Fruit fly (Drosophila melanogaster) ovary, adult (tissue): ENCODE data around the gene HemK2.

ENCODE experiments used
- CG17801 ChIP-seq: fragments of 200-800 bp; optimal IDR thresholded peaks from 2 replicates; lab custom pipeline; 2019; ENCODE audit warnings: missing biosample characterization, mild to moderate bottlenecking, missing genetic modification characterization, moderate library complexity; ENCODE audit not compliant: partially characterized antibody

Gene HemK2

DNA sequence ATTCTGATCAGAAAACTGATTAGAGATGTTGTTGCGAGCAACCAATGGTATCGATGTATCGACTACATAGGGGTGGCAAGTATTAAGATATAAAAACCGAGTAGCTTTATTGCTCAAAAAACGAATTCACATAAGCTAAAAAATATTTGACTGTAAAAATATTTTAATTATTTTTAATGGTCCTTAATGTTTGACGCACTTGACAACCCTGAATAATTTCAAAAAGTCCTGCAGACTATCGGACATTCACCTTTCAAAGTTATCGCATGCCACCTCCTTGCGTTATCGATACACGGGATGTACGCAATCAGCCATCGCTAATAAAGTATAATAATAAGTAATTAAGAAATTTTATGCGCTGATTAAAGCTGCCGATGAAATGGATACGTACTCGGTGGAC, at the start of gene HemK2, which contains the start of the genes Snapin and Tnpo-SR:
Gene HemK2 (minus strand): TSS at position 24 of the 400 bp plus-strand sequence.
Gene Snapin (minus strand): TSS at position 24 of the 400 bp plus-strand sequence.
Gene Tnpo-SR (plus strand): TSS at position 271 of the 400 bp plus-strand sequence.
- TF ChIP-seq CG17801 (GFP tag; lab: Kevin White, UChicago) = peak; percentile 92

DNA sequence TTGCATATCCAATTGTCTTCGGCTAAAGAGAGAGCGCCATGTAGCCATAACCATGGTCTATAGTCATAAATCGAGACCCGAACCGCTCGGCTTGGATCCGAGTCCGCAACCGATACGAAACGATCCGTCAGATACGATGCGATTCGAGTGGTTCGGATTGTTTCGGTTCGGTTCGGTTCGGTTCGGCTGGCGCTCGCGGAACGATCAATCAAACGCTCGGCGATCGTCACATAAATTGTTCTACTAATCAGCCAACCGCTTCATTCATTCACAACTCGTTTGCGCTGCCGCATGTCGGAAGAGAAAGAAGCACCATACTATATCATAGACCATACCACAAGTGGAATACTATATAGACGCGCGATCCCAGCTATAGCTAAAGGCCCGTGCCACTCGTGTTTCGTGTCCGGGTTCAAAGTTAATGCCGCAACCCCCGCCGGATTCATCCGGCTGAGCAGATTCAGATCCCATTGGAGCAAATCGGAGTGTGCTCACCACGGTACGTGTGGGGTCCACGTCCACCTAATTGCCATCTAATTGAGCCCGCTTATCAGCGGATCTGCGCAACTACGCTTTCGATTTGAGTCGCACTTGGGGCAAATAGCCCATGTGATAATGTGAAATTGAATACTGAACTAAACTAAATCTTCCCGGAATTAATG, 48.7 kb upstream of the HemK2 start:
- TF ChIP-seq CG17801 (GFP tag; lab: Kevin White, UChicago) = no peak

DNA sequence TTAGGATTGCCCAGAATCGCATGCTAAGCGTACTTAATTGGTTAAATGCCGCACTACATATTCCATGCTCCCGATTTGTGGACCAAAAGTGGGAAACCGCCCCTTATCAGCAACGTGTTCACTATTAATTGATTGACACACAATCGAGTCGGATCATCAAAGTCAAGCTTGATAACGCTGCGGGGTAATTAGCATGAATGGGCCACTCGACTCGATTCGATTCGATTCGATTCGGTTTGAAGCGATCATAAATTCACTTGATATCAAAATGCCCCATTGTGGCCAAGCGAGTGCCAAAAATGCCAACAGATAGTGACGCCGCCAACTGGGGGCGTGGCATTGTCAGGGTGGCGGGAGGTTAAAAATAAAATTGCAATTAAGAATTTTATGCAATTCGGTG, 48.1 kb upstream of the HemK2 start:
- no peak for TF ChIP-seq CG17801 (GFP tag; lab: Kevin White, UChicago)

DNA sequence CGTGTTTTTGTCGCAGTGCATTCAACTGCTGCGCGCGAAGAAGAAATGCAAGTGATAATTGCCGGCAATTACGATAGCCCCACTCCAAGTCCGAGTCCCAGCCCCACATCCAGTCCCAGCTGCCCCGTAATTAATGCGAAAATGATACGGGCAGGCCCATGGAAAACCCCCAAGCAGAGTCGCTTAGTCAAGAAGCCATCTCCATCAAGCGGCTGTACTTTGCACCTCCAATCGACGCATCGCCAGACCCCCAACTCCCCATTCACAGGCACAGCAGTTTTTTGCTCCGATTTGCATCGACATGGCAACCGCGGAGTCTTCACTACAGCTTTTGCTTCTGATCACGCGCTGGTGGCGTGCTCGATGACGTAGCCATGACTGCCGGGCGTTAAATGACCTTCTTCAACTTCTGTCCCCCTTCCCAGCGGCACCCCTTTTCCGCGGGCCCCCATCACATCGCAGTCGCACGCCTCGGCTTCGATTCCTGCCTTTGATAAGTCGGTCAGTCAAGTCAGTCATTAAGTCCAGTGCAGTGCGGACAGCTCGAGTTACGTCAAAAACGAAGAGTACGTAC, 46.8 kb upstream of the HemK2 start:
- TF ChIP-seq CG17801 (GFP tag; lab: Kevin White, UChicago) = no peak

DNA sequence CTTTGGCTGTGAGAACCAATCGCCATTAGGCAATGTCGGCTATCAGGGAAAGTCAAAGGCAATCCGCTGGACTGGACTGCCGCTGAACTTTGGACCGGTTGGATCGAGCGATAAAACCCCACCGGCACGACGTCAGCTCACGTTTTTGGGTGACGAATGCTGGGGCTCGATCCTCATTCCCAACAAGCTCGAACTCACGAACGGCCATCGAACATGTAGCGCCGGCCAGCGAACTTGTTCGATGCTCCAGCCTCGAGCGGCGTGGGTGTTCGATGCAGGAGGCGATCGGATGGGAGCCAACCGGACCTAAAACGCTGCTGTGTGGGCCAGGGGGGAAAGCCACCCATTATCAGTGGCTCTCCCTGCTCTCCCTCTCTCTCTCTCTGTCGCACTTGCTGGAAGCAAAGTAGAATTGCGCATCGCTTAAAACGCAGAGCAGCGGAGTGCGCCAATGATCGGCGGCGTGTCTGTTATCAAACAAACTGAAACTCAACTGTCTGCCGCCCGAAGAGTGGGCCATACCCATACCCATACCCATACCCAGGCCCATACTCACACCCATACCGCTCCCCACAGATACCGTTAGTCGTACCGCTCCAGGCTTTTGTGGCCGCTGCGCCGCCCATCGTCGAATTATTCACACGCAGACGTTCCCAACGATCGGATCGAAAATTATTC, 45.3 kb upstream of the HemK2 start, which contains the start of gene daw:
Gene daw (plus strand): TSS at position 628 of the 678 bp plus-strand sequence.
- no peak for TF ChIP-seq CG17801 (GFP tag; lab: Kevin White, UChicago)

DNA sequence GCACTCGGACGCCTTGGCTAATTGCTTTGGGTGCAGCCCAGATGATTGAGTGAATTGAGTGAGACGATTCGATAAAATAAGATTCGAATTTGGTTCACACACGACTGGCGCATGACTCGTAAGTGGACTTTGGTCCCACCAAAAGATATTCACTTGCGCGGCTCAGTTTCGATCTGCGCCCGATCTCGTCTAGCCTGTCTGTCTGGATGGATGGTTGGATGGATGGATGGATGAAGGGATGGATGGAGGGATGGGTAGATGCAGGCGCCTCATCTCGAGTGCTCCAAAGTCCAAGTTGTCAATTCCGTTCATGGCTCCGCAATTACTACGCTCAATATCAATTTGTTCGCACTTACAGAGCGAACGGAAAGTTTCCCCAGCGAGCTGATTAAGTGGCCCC, 43.0 kb upstream of the HemK2 start:
- TF ChIP-seq CG17801 (GFP tag; lab: Kevin White, UChicago) = no peak

DNA sequence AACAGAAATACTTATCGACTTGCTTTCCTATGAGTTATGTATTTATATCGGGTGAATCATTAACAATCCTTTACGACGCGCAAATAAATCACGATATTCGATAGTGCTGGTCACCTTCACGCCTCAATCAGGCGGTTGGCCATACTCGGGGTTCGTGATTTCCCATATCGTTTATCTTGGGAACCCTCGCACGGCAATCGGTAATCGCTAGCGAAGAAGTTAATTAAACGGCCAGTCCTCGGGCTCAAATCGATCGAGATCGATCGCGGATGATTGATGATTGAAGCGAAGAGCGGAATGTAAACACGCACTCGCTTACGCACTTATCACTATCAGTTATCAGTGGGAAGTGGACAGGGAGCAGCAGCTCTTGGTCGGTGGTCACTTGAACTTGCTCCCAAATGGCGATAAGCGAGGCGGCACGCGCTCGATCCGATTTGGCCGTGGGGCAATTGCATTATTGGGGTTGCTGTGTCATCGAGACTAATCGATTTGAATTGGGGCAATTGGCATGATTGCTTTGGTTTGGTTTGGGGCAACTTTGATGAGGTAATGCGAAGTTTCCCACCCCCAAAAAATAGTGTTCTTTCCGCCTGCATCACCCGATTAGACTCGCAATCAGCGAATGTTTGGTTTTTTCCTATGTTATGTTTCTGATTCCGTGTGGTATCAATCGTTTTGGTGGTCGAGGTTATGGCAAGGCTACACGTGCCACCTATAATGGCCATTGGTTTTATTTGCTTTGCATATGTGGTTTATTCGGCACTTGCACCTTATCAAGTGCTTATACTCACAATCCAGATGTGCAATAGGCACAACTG, 41.7 kb upstream of the HemK2 start:
- TF ChIP-seq CG17801 (GFP tag; lab: Kevin White, UChicago) = no peak

DNA sequence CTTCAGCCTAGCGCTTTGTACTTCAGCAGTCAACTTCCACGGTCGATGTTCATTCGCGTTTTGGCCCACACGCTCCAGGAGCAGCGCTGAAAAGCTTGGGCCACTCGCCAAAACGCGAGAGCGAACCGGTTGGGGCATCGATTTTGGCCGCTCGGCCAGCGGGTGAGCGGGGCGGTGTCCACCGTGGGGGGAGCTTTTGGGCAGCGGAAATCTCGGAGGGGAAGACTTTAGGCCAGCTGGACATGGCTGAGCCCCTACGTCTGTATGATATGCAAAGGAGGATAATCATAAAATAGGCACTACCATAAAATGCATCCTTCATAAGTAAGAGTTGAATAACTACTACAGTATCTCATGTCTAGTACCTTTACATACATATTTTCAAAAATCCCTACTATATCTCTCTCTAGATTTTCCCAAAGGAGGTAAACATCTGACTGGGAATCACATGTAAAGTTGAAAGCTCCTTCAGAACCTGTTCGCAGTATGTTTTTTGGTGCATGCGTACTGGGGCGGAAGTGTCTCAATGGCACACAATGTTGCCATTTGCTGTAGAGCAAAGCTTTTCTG, 40.5 kb upstream of the HemK2 start, which contains the start of gene Syt1:
Gene Syt1 (minus strand): TSS at position 71 of the 570 bp plus-strand sequence.
- TF ChIP-seq CG17801 (GFP tag; lab: Kevin White, UChicago) = no peak

DNA sequence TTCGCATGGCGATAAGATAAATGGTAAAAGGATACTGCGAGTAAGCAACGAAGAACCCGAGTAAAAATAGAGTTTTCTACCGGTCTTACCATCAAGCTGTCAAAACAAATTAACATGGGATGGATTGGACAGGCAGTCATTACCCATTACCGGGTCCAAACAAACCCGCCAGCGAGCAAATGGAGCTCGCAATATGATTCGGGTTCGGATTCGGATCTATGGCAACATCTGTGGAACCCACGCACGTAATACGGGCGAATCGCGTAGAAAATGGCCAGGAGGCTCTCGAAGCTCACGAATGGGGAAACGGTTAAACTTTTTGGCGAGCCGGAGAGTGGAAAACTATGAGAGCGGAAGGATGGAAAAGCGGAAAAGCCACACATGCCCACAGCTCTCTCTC, 37.7 kb upstream of the HemK2 start:
- TF ChIP-seq CG17801 (GFP tag; lab: Kevin White, UChicago) = no peak

DNA sequence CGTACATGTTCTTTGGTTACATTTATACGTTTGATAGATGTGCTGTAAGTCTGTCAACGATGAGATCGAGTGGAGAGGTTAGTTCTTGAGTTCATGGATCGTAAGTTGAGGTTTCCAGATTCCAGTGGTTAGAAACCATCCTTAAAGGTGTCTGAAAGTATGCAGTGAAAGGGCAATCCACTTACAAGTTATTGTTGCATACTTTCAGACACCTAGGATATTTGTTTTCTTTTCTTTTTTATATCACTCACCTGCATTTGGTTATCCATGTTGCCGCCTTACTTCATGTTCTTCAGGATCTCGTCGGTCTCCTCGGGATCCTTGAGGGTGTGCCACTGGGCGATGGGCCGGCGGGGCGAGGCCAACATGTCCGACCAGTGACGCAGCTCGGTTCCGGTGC, 23.3 kb upstream of the HemK2 start:
- TF ChIP-seq CG17801 (GFP tag; lab: Kevin White, UChicago) = no peak

DNA sequence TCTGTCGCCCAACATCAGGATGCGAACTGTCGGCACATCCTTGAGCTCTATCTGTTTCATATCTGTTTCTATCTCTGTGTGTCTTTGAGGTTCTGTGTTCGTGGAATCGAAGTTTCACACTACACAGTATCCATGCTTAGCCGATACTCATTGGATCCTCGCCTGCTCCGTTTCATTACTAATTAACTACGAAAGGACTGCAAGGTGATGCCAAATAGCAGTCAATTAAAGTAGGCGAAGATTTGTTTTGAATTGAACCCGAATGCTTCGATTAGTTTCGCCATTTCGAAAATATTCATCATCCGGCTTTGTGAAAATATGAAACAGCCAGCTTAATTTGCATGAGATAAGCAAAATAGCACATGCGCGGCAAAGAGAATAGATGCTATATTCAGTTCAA, 12.2 kb upstream of the HemK2 start, which contains the start of gene CG15399:
Gene CG15399 (minus strand): TSS at position 101 of the 400 bp plus-strand sequence.
- TF ChIP-seq CG17801 (GFP tag; lab: Kevin White, UChicago) = no peak

DNA sequence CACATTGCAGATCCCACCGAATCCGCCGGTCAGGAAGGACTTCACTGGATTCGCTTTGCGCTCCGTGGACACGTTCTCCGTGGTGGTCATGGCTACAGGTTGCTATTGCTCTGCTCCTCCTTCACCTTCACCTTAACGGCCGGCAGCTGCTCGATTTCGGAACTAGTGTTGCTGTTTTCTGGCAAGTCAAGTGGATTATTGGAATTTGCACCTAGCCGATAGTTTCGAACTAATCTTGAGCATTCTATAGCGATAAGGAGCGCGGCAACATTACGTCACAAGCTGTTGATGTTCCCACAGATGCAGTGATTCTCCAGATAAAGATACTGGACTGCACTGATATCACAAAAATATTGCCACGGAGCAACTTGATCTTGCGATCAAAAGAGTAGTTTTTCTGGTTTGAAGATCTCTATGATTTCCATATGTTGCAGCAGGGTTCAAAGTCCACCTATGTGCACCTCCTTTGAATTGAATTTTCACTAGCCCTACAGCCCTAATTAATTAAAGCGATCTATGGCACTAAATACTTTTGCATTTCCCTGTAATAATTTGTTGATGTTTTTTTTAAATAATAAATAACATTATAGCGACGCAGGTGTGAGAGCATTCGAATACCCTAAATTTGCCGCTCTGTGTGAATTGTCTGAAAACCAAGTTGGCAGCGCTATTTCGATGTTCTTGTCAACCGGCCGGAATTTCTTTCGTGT, 10.2 kb upstream of the HemK2 start, which contains the start of the genes colt and HINT1:
Gene colt (minus strand): TSS at position 594 of the 710 bp plus-strand sequence.
Gene HINT1 (plus strand): TSS at position 660 of the 710 bp plus-strand sequence.
- TF ChIP-seq CG17801 (GFP tag; lab: Kevin White, UChicago) = peak; percentile 55

DNA sequence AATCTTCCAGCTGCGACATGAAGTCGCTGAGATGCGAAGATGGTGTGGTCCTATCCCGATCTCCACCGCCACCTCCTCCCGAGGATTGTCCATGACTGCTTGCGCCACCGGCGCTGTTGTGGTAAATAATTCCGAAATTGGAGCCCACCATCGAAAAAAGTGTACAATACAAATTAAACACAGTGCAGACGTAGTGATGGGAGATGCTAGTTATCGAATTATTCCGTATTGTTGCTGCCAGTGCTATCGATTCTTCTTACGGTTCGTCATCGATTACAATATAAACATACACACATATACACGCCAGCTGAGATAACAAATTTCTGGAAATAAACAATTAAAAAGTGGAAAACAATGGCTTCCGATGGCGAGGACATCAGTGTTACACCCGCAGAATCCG, 8.2 kb upstream of the HemK2 start, which contains the start of the genes Taf10b and Taf10:
Gene Taf10b (minus strand): TSS at position 219 of the 400 bp plus-strand sequence.
Gene Taf10 (plus strand): TSS at position 264 of the 400 bp plus-strand sequence.
- peak; percentile 28 for TF ChIP-seq CG17801 (GFP tag; lab: Kevin White, UChicago)
